Fruit fly (Drosophila melanogaster) whole organism, embryonic: Measurements from ENCODE around the gene srl.

Source experiments
- Adf1 ChIP-seq: fragments of 200-800 bp; sonication (Bioruptor generic); IDR thresholded peaks from 2 replicates; pipeline ENCODE4 v1.3.6; 2022; ENCODE audit warnings: missing biosample characterization, missing genetic modification characterization
- Atf6 ChIP-seq: fragments of 200-800 bp; sonication (Bioruptor generic); IDR thresholded peaks from 2 replicates; pipeline ENCODE4 v1.3.6; 2022; ENCODE audit warnings: missing biosample characterization, missing genetic modification characterization
- Awh ChIP-seq: fragments of 200-800 bp; sonication (Bioruptor generic); IDR thresholded peaks from 2 replicates; pipeline ENCODE4, ENCODE4 v1.3.6; 2022; ENCODE audit warnings: missing biosample characterization, missing genetic modification characterization
- CG10147 ChIP-seq: fragments of 200-800 bp; sonication (Bioruptor generic); optimal IDR thresholded peaks from 2 replicates; lab custom pipeline; 2019; ENCODE audit warnings: missing biosample characterization, mild to moderate bottlenecking, missing genetic modification characterization, moderate library complexity
- CG10274 ChIP-seq: fragments of 200-800 bp; sonication (Bioruptor generic); optimal IDR thresholded peaks from 3 replicates; lab custom pipeline; 2017; ENCODE audit warnings: missing biosample characterization, mild to moderate bottlenecking, missing genetic modification characterization
- CG10462 ChIP-seq: fragments of 200-800 bp; sonication (Bioruptor generic); optimal IDR thresholded peaks from 2 replicates; lab custom pipeline; 2016; ENCODE audit warnings: missing biosample characterization, missing genetic modification characterization
- CG11504 ChIP-seq: fragments of 200-800 bp; sonication (Bioruptor generic); optimal IDR thresholded peaks from 3 replicates; lab custom pipeline; 2019; ENCODE audit warnings: missing biosample characterization, mild to moderate bottlenecking, missing genetic modification characterization, moderate library complexity
- CG12744 ChIP-seq: fragments of 200-800 bp; sonication (Bioruptor generic); optimal IDR thresholded peaks from 2 replicates; lab custom pipeline; 2016; ENCODE audit warnings: missing biosample characterization, missing genetic modification characterization
- CG13123 ChIP-seq: fragments of 200-800 bp; sonication (Bioruptor generic); optimal IDR thresholded peaks from 2 replicates; lab custom pipeline; 2016; ENCODE audit warnings: missing biosample characterization, missing genetic modification characterization
- CG13424 ChIP-seq: fragments of 200-800 bp; sonication (Bioruptor generic); optimal IDR thresholded peaks from 2 replicates; lab custom pipeline; 2019; ENCODE audit warnings: missing biosample characterization, mild to moderate bottlenecking, missing genetic modification characterization, moderate library complexity
- CG14014 ChIP-seq: fragments of 200-800 bp; sonication (Bioruptor generic); IDR thresholded peaks from 2 replicates; pipeline ENCODE4 v1.3.6; 2022; ENCODE audit warnings: missing biosample characterization, missing genetic modification characterization
- CG15073 ChIP-seq: fragments of 200-800 bp; sonication (Bioruptor generic); optimal IDR thresholded peaks from 2 replicates; lab custom pipeline; 2016; ENCODE audit warnings: missing biosample characterization, missing genetic modification characterization
- CG17385 ChIP-seq: fragments of 200-800 bp; sonication (Bioruptor generic); optimal IDR thresholded peaks from 3 replicates; lab custom pipeline; 2018; ENCODE audit warnings: missing biosample characterization, mild to moderate bottlenecking, missing genetic modification characterization
- CG2678 ChIP-seq: fragments of 200-800 bp; sonication (Bioruptor generic); optimal IDR thresholded peaks from 3 replicates; lab custom pipeline; 2019; ENCODE audit warnings: missing biosample characterization, mild to moderate bottlenecking, missing genetic modification characterization, moderate library complexity
- CG30020 ChIP-seq: fragments of 200-800 bp; optimal IDR thresholded peaks from 2 replicates; lab custom pipeline; 2019; ENCODE audit warnings: missing biosample characterization, mild to moderate bottlenecking, missing genetic modification characterization, moderate library complexity
- CG33213 ChIP-seq: fragments of 200-800 bp; sonication (Bioruptor generic); optimal IDR thresholded peaks from 3 replicates; lab custom pipeline; 2016; ENCODE audit warnings: missing biosample characterization, missing genetic modification characterization
- CG43689 ChIP-seq: fragments of 200-800 bp; sonication (Bioruptor generic); IDR thresholded peaks from 2 replicates; pipeline ENCODE4 v1.3.6; 2022; ENCODE audit warnings: missing biosample characterization, missing genetic modification characterization
- CG5180 ChIP-seq: fragments of 200-800 bp; sonication (Bioruptor generic); optimal IDR thresholded peaks from 3 replicates; lab custom pipeline; 2017; ENCODE audit warnings: missing biosample characterization, missing genetic modification characterization, mild to moderate bottlenecking, moderate library complexity, missing genetic modification reagents
- CG5953 ChIP-seq: fragments of 200-800 bp; sonication (Bioruptor generic); IDR thresholded peaks from 2 replicates; pipeline ENCODE4 v1.3.6; 2022; ENCODE audit warnings: missing biosample characterization, missing genetic modification characterization
- CG8089 ChIP-seq: fragments of 200-800 bp; sonication (Bioruptor generic); optimal IDR thresholded peaks from 3 replicates; lab custom pipeline; 2016; ENCODE audit warnings: missing biosample characterization, missing genetic modification characterization
- CG8388 ChIP-seq: fragments of 200-800 bp; sonication (Bioruptor generic); optimal IDR thresholded peaks from 2 replicates; lab custom pipeline; 2019; ENCODE audit warnings: missing biosample characterization, mild to moderate bottlenecking, missing genetic modification characterization, moderate library complexity
- CG8924 ChIP-seq: fragments of 200-800 bp; optimal IDR thresholded peaks from 3 replicates; lab custom pipeline; 2019; ENCODE audit warnings: missing biosample characterization, mild to moderate bottlenecking, missing genetic modification characterization, moderate library complexity
- CG9932 ChIP-seq: fragments of 200-800 bp; sonication (Bioruptor generic); IDR thresholded peaks from 2 replicates; pipeline ENCODE4 v1.3.6; 2022; ENCODE audit warnings: missing biosample characterization, missing genetic modification characterization
- Deaf1 ChIP-seq: fragments of 200-800 bp; optimal IDR thresholded peaks from 3 replicates; lab custom pipeline; 2019; ENCODE audit warnings: missing biosample characterization, mild to moderate bottlenecking, missing genetic modification characterization, moderate library complexity
- HHEX ChIP-seq: fragments of 200-800 bp; sonication (Bioruptor generic); optimal IDR thresholded peaks from 3 replicates; lab custom pipeline; 2017; ENCODE audit warnings: missing biosample characterization, mild to moderate bottlenecking, missing genetic modification characterization, missing genetic modification reagents
- Hr39 ChIP-seq: fragments of >200 bp; optimal IDR thresholded peaks from 2 replicates; lab custom pipeline; 2017
- Jarid2 ChIP-seq: fragments of 200-800 bp; sonication (Bioruptor generic); optimal IDR thresholded peaks from 3 replicates; lab custom pipeline; 2017; ENCODE audit warnings: mild to moderate bottlenecking, missing biosample characterization, missing genetic modification reagents, missing genetic modification characterization
- Lpt ChIP-seq: fragments of >200 bp; optimal IDR thresholded peaks from 2 replicates; lab custom pipeline; 2018; ENCODE audit warnings: missing biosample characterization, missing genetic modification characterization
- Mes4 ChIP-seq: fragments of 200-800 bp; sonication (Bioruptor generic); optimal IDR thresholded peaks from 2 replicates; lab custom pipeline; 2016; ENCODE audit warnings: missing biosample characterization, missing genetic modification characterization
- Opbp ChIP-seq: fragments of 200-800 bp; sonication (Bioruptor generic); IDR thresholded peaks from 3 replicates; pipeline ENCODE4 v1.3.6; 2022; ENCODE audit warnings: missing biosample characterization, missing genetic modification characterization; ENCODE audit not compliant: partially characterized antibody
- Sox100B ChIP-seq: fragments of 200-800 bp; sonication (Bioruptor generic); optimal IDR thresholded peaks from 3 replicates; lab custom pipeline; 2018; ENCODE audit warnings: missing biosample characterization, mild to moderate bottlenecking, missing genetic modification characterization
- aop ChIP-seq: fragments of 200-800 bp; sonication (Bioruptor generic); IDR thresholded peaks from 2 replicates; pipeline ENCODE4 v1.3.6; 2022; ENCODE audit warnings: missing biosample characterization, missing genetic modification characterization
- ara ChIP-seq: fragments of 200-800 bp; sonication (Bioruptor generic); IDR thresholded peaks from 2 replicates; pipeline ENCODE4 v1.3.6; 2022; ENCODE audit warnings: missing biosample characterization, missing genetic modification characterization
- dan ChIP-seq: fragments of 200-800 bp; sonication (Bioruptor generic); IDR thresholded peaks from 2 replicates; pipeline ENCODE4 v1.3.6; 2022; ENCODE audit warnings: missing biosample characterization, missing genetic modification characterization
- gcm ChIP-seq: fragments of 200-800 bp; sonication (Bioruptor generic); optimal IDR thresholded peaks from 2 replicates; lab custom pipeline; 2019; ENCODE audit warnings: missing biosample characterization, mild to moderate bottlenecking, missing genetic modification characterization, moderate library complexity
- jumu ChIP-seq: fragments of 200-800 bp; sonication (Bioruptor generic); optimal IDR thresholded peaks from 3 replicates; lab custom pipeline; 2016; ENCODE audit warnings: missing biosample characterization, missing genetic modification characterization
- klu ChIP-seq: fragments of 200-800 bp; sonication (Bioruptor generic); IDR thresholded peaks from 2 replicates; pipeline ENCODE4 v1.3.6; 2022; ENCODE audit warnings: missing biosample characterization, missing genetic modification characterization
- lov ChIP-seq, 2 experiments: fragments of 200-800 bp in 1 of 2; fragments of >200 bp in 1 of 2; sonication (Bioruptor generic) in 1 of 2; IDR thresholded peaks in 1 of 2; optimal IDR thresholded peaks in 1 of 2; 2 replicates in 1 of 2; 3 replicates in 1 of 2; pipeline versions ENCODE4 v1.3.6 to Lab custom; 2017 to 2022; ENCODE audit warnings: missing biosample characterization in 1 of 2, missing genetic modification characterization in 1 of 2
- luna ChIP-seq: fragments of 200-800 bp; sonication (Bioruptor generic); optimal IDR thresholded peaks from 2 replicates; lab custom pipeline; 2016; ENCODE audit warnings: missing biosample characterization, missing genetic modification characterization
- mam ChIP-seq: fragments of 200-800 bp; sonication (Bioruptor generic); optimal IDR thresholded peaks from 3 replicates; lab custom pipeline; 2016; ENCODE audit warnings: missing biosample characterization, missing genetic modification characterization
- nerfin-2 ChIP-seq: fragments of 200-800 bp; sonication (Bioruptor generic); IDR thresholded peaks from 2 replicates; pipeline ENCODE4 v1.3.6; 2022; ENCODE audit warnings: missing biosample characterization, missing genetic modification characterization; ENCODE audit not compliant: partially characterized antibody
- otp ChIP-seq: fragments of 200-800 bp; sonication (Bioruptor generic); IDR thresholded peaks from 3 replicates; pipeline ENCODE4, ENCODE4 v1.3.6; 2022; ENCODE audit warnings: missing biosample characterization, missing genetic modification characterization
- pho ChIP-seq: fragments of 200-800 bp; sonication (Bioruptor generic); optimal IDR thresholded peaks from 2 replicates; lab custom pipeline; 2016; ENCODE audit warnings: missing biosample characterization, missing genetic modification characterization
- prd ChIP-seq, 3 experiments: fragments of >200 bp in 2 of 3; fragments of 200-800 bp in 1 of 3; sonication (Bioruptor generic) in 1 of 3; optimal IDR thresholded peaks in 2 of 3; IDR thresholded peaks in 1 of 3; 2 replicates in 2 of 3; 3 replicates in 1 of 3; pipeline versions ENCODE4 v1.3.6 to Lab custom; 2017 to 2022; ENCODE audit warnings: missing biosample characterization in 1 of 3, missing genetic modification characterization in 1 of 3
- pros ChIP-seq: fragments of 200-800 bp; sonication (Bioruptor generic); optimal IDR thresholded peaks from 3 replicates; lab custom pipeline; 2019; ENCODE audit warnings: missing biosample characterization, mild to moderate bottlenecking, missing genetic modification characterization, moderate library complexity
- sima ChIP-seq: fragments of 200-800 bp; sonication (Bioruptor generic); optimal IDR thresholded peaks from 2 replicates; lab custom pipeline; 2016; ENCODE audit warnings: missing biosample characterization, missing genetic modification characterization
- sug ChIP-seq: fragments of 200-800 bp; optimal IDR thresholded peaks from 2 replicates; lab custom pipeline; 2019; ENCODE audit warnings: missing biosample characterization, mild to moderate bottlenecking, missing genetic modification characterization, moderate library complexity
- tgo ChIP-seq: fragments of 200-800 bp; sonication (Bioruptor generic); IDR thresholded peaks from 3 replicates; pipeline ENCODE4 v1.3.6; 2022; ENCODE audit warnings: missing biosample characterization, missing genetic modification characterization
- tll ChIP-seq, 2 experiments: fragments of 200-800 bp in 1 of 2; fragments of >200 bp in 1 of 2; sonication (Bioruptor generic) in 1 of 2; optimal IDR thresholded peaks; 2 replicates each; lab custom pipeline; 2017 to 2019; ENCODE audit warnings: missing biosample characterization in 2 of 2, missing genetic modification characterization in 2 of 2, mild to moderate bottlenecking in 1 of 2, moderate library complexity in 1 of 2
- vnd ChIP-seq: fragments of 200-800 bp; sonication (Bioruptor generic); IDR thresholded peaks from 3 replicates; pipeline ENCODE4 v1.3.6; 2022; ENCODE audit warnings: missing biosample characterization, missing genetic modification characterization; ENCODE audit not compliant: partially characterized antibody

Gene srl

dm6 chr3R:4450721-4451120 is 21.6 kb upstream of the srl start (continued):
- TF ChIP-seq CG13123 (GFP tag; lab: Kevin White, UChicago), result no peak
- no peak for TF ChIP-seq Mes4
- TF ChIP-seq HHEX (GFP tag; lab: Kevin White, UChicago), result peak; percentile 15
- TF ChIP-seq Atf6 (GFP tag; lab: Robert Waterston, UW), result no peak
- TF ChIP-seq tll (GFP tag; optimal IDR thresholded peaks at IDR 0.05; lab: Kevin White, UChicago), result no peak
- TF ChIP-seq CG17385, result no peak
- no peak for TF ChIP-seq ara (GFP tag; lab: Robert Waterston, UW)
- peak; percentile 95 for TF ChIP-seq pros (GFP tag; lab: Kevin White, UChicago)
- TF ChIP-seq Awh (GFP tag; lab: Robert Waterston, UW), result peak; percentile 4; the same call in 1 of the 2 replicates
- TF ChIP-seq aop (GFP tag; lab: Robert Waterston, UW), result 0 out of 2 replicates have a peak, but pooled peaks have one; percentile 12
- no peak for TF ChIP-seq nerfin-2 (GFP tag; lab: Robert Waterston, UW)
- TF ChIP-seq CG10274, result no peak
- peak; percentile 63 for TF ChIP-seq CG5180
- TF ChIP-seq Opbp, result 0 out of 3 replicates have a peak, but pooled peaks have one; percentile 24
- no peak for TF ChIP-seq prd (optimal IDR thresholded peaks at IDR 0.05; lab: Kevin White, UChicago)
- TF ChIP-seq prd (GFP tag; IDR thresholded peaks at IDR 0.05; lab: Robert Waterston, UW), result no peak
- TF ChIP-seq CG15073, result no peak
- TF ChIP-seq vnd (GFP tag; lab: Robert Waterston, UW), result no peak
- TF ChIP-seq dan (GFP tag; lab: Robert Waterston, UW), result no peak
- 0 out of 2 replicates have a peak, but pooled peaks have one; percentile 13 for TF ChIP-seq CG9932 (GFP tag; lab: Robert Waterston, UW)
- TF ChIP-seq CG14014 (GFP tag; lab: Robert Waterston, UW), result no peak
- no peak for TF ChIP-seq otp (GFP tag; lab: Robert Waterston, UW)
- no peak for TF ChIP-seq CG33213 (GFP tag; lab: Kevin White, UChicago)
- TF ChIP-seq Sox100B (GFP tag; lab: Kevin White, UChicago), result no peak
- TF ChIP-seq CG11504 (tag; lab: Kevin White, UChicago), result no peak
- no peak for TF ChIP-seq CG8388
- TF ChIP-seq mam, result no peak
- peak; percentile 68 for TF ChIP-seq Jarid2 (GFP tag; lab: Kevin White, UChicago)
- peak; percentile 30 for TF ChIP-seq Deaf1 (tag; lab: Kevin White, UChicago)
- 0 out of 2 replicates have a peak, but pooled peaks have one; percentile 15 for TF ChIP-seq CG5953 (GFP tag; lab: Robert Waterston, UW)
- TF ChIP-seq sima (GFP tag; lab: Kevin White, UChicago), result no peak
- TF ChIP-seq CG10147 (GFP tag; lab: Kevin White, UChicago), result no peak
- TF ChIP-seq jumu (GFP tag; lab: Kevin White, UChicago), result no peak
- TF ChIP-seq CG43689, result no peak
- TF ChIP-seq CG8089 (GFP tag; lab: Kevin White, UChicago), result no peak
- no peak for TF ChIP-seq luna (GFP tag; lab: Kevin White, UChicago)
- TF ChIP-seq CG8924 (tag; lab: Kevin White, UChicago), result no peak
- TF ChIP-seq CG10462 (GFP tag; lab: Kevin White, UChicago), result no peak
- no peak for TF ChIP-seq CG30020 (tag; lab: Kevin White, UChicago)
- TF ChIP-seq tgo (GFP tag; lab: Robert Waterston, UW), result no peak
- TF ChIP-seq CG12744 (GFP tag; lab: Kevin White, UChicago), result no peak
- no peak for TF ChIP-seq Hr39 (lab: Kevin White, UChicago)
- no peak for TF ChIP-seq lov (optimal IDR thresholded peaks at IDR 0.05; lab: Kevin White, UChicago)
- no peak for TF ChIP-seq lov (GFP tag; IDR thresholded peaks at IDR 0.05; lab: Robert Waterston, UW)
- no peak for TF ChIP-seq CG2678
- no peak for TF ChIP-seq CG13424
- TF ChIP-seq pho (GFP tag; lab: Kevin White, UChicago), result no peak
- no peak for TF ChIP-seq Lpt (GFP tag; lab: Kevin White, UChicago)
- no peak for TF ChIP-seq gcm (GFP tag; lab: Kevin White, UChicago)
- no peak for TF ChIP-seq klu (GFP tag; lab: Robert Waterston, UW)
- TF ChIP-seq Adf1 (GFP tag; lab: Robert Waterston, UW), result peak; percentile 84
- no peak for TF ChIP-seq sug (tag; lab: Kevin White, UChicago)
